Fruit fly (Drosophila melanogaster): ENCODE measurements around the gene I-t.

DNA sequence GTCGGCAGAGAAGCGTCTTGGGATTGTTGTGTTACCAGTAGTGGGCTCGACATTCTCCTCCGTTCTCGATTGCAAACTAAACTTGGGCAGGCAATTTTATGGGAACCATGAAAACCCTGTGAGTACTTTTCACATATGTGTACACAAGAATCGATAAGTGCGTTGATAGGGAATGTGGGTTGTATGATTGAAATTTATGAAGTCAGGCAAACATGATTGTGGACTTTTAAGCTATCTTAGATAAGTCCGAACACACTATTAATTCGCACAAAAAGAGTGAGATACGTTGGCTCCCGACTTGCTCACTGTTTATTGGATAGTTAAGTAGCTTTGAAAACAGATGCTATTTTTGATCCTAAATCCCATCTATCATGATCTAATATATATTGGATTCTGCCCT lies 12.1 kb upstream of the I-t start, which contains the start of gene CG18765:
- no peak for TF ChIP-seq CG11762 (GFP tag; optimal IDR thresholded peaks at IDR 0.05; ENCODE audit: insufficient read depth)
- no peak for TF ChIP-seq CG11902 (GFP tag; optimal IDR thresholded peaks at IDR 0.05)
- TF ChIP-seq CG7368 (GFP tag; optimal IDR thresholded peaks at IDR 0.05), result no peak
- no peak for TF ChIP-seq Smox (GFP tag; optimal IDR thresholded peaks at IDR 0.05)
- no peak for TF ChIP-seq dac (GFP tag; optimal IDR thresholded peaks at IDR 0.05)
- no peak for TF ChIP-seq Blimp-1 (GFP tag; optimal IDR thresholded peaks at IDR 0.05)

All from whole organism, prepupa.